Worm (Caenorhabditis elegans) whole organism, L3 larva: ENCODE data around the gene D2096.5.
"Not testable (repeated sequence)": the region's sequence is repeated elsewhere in the genome, so short reads cannot be mapped to it uniquely, and the experiment has no call there.

Source experiments
- mdl-1 ChIP-seq: fragments of 150-350 bp; optimal IDR thresholded peaks from 2 replicates; lab custom pipeline; 2014; ENCODE audit warnings: missing biosample characterization, missing genetic modification characterization
- nhr-237 ChIP-seq: fragments of 150-350 bp; optimal IDR thresholded peaks from 2 replicates; lab custom pipeline; 2014; ENCODE audit warnings: missing biosample characterization, missing genetic modification characterization
- nhr-77 ChIP-seq: fragments of 150-350 bp; optimal IDR thresholded peaks from 2 replicates; lab custom pipeline; 2014; ENCODE audit warnings: missing biosample characterization, missing genetic modification characterization

- TF ChIP-seq nhr-77; nhr-237 (tag; lab: Kevin White, UChicago); mdl-1 (tag; lab: Kevin White, UChicago): not testable (repeated sequence)
These were observed 7.5 kb downstream of the D2096.5 start, which contains the start of gene F17E9.16 for ce11 chrIV:8352036-8352435.
